Worm (Caenorhabditis elegans) whole organism, L4 larva: Measurements from ENCODE around the gene T04B2.8.

Source experiments
- F37D6.2 ChIP-seq: sonication (generic microtip); optimal IDR thresholded peaks from 2 replicates; lab custom pipeline; 2016; ENCODE audit warnings: mild to moderate bottlenecking, missing genetic modification characterization, missing compliant biosample characterization
- R02D3.7 ChIP-seq: fragments of 150-350 bp; sonication (generic microtip); optimal IDR thresholded peaks from 3 replicates; lab custom pipeline; 2014; ENCODE audit warnings: missing biosample characterization, missing genetic modification characterization
- T20F7.1 ChIP-seq: fragments of 200-800 bp; sonication (Bioruptor generic); optimal IDR thresholded peaks from 2 replicates; lab custom pipeline; 2018; ENCODE audit warnings: mild to moderate bottlenecking, missing genetic modification characterization, missing compliant biosample characterization
- Y105C5A.15 ChIP-seq: fragments of 200-800 bp; sonication (Bioruptor generic); IDR thresholded peaks from 2 replicates; pipeline ENCODE4 v1.3.6; 2022; ENCODE audit warnings: missing genetic modification characterization, missing compliant biosample characterization
- ZK337.2 ChIP-seq: fragments of 200-800 bp; sonication (Bioruptor generic); IDR thresholded peaks from 2 replicates; pipeline ENCODE4 v1.3.6; 2022; ENCODE audit warnings: missing genetic modification reagents, missing genetic modification characterization, missing compliant biosample characterization
- aha-1 ChIP-seq: fragments of 150-350 bp; peaks from one replicate; lab custom pipeline; 2014; ENCODE audit warnings: missing biosample characterization, missing genetic modification characterization
- aly-2 ChIP-seq: sonication (generic microtip); optimal IDR thresholded peaks from 2 replicates; lab custom pipeline; 2018; ENCODE audit warnings: missing biosample characterization, missing genetic modification characterization
- attf-4 ChIP-seq: sonication (generic microtip); optimal IDR thresholded peaks from 3 replicates; lab custom pipeline; 2017; ENCODE audit warnings: missing biosample characterization, missing genetic modification characterization
- ceh-28 ChIP-seq: fragments of 150-350 bp; optimal IDR thresholded peaks from 2 replicates; lab custom pipeline; 2014; ENCODE audit warnings: missing biosample characterization, missing genetic modification reagents, missing genetic modification characterization
- ces-1 ChIP-seq: fragments of 150-350 bp; sonication (generic microtip); optimal IDR thresholded peaks from 4 replicates; lab custom pipeline; 2014; ENCODE audit warnings: missing biosample characterization, missing genetic modification reagents, missing genetic modification characterization
- daf-16 ChIP-seq, 3 experiments: sonication (generic microtip); optimal IDR thresholded peaks; 2 replicates each; lab custom pipeline; 2016 to 2017; ENCODE audit warnings: missing genetic modification characterization in 3 of 3, missing genetic modification reagents in 3 of 3, mild to moderate bottlenecking in 2 of 3, missing compliant biosample characterization in 2 of 3, missing biosample characterization in 1 of 3, moderate library complexity in 1 of 3
- dmd-6 ChIP-seq: fragments of 200-800 bp; sonication (Bioruptor generic); IDR thresholded peaks from 2 replicates; pipeline ENCODE4 v1.3.6; 2022; ENCODE audit warnings: missing genetic modification reagents, missing genetic modification characterization, missing compliant biosample characterization
- dmd-8 ChIP-seq: fragments of 200-800 bp; sonication (Bioruptor generic); IDR thresholded peaks from 2 replicates; pipeline ENCODE4 v1.3.6; 2022; ENCODE audit warnings: missing genetic modification characterization, missing compliant biosample characterization
- dve-1 ChIP-seq: sonication (generic microtip); optimal IDR thresholded peaks from 2 replicates; lab custom pipeline; 2017; ENCODE audit warnings: antibody characterized with exemption, mild to moderate bottlenecking, missing genetic modification characterization, missing compliant biosample characterization; ENCODE audit not compliant: insufficient read depth
- egl-27 ChIP-seq: sonication (generic microtip); optimal IDR thresholded peaks from 3 replicates; lab custom pipeline; 2017; ENCODE audit warnings: missing biosample characterization, missing genetic modification reagents, missing genetic modification characterization
- gei-8 ChIP-seq: fragments of 200-800 bp; sonication (Bioruptor generic); optimal IDR thresholded peaks from 2 replicates; lab custom pipeline; 2018; ENCODE audit warnings: mild to moderate bottlenecking, missing genetic modification characterization, missing compliant biosample characterization
- hlh-11 ChIP-seq: fragments of 200-800 bp; sonication (Bioruptor generic); optimal IDR thresholded peaks from 2 replicates; lab custom pipeline; 2018; ENCODE audit warnings: mild to moderate bottlenecking, missing genetic modification characterization, missing compliant biosample characterization
- hlh-30 ChIP-seq: sonication (generic microtip); optimal IDR thresholded peaks from 2 replicates; lab custom pipeline; 2017; ENCODE audit warnings: antibody characterized with exemption, mild to moderate bottlenecking, missing genetic modification characterization, missing compliant biosample characterization; ENCODE audit not compliant: insufficient read depth
- lim-7 ChIP-seq: fragments of 200-800 bp; sonication (Bioruptor generic); IDR thresholded peaks from 2 replicates; pipeline ENCODE4 v1.3.6; 2022; ENCODE audit warnings: missing genetic modification characterization, missing compliant biosample characterization
- lin-1 ChIP-seq: fragments of 200-800 bp; sonication (Bioruptor generic); IDR thresholded peaks from 2 replicates; pipeline ENCODE4 v1.3.6; 2022; ENCODE audit warnings: missing genetic modification reagents, missing genetic modification characterization, missing compliant biosample characterization
- lin-38 ChIP-seq: fragments of 200-800 bp; sonication (Bioruptor generic); IDR thresholded peaks from 2 replicates; pipeline ENCODE4 v1.3.6; 2022; ENCODE audit warnings: missing genetic modification reagents, missing genetic modification characterization, missing compliant biosample characterization
- lsy-2 ChIP-seq, 2 experiments: fragments of 150-350 bp in 1 of 2; sonication (generic microtip) in 1 of 2; optimal IDR thresholded peaks; 2 replicates each; lab custom pipeline; 2014 to 2017; ENCODE audit warnings: missing biosample characterization in 2 of 2, missing genetic modification characterization in 2 of 2
- madf-5 ChIP-seq, 2 experiments: fragments of 200-800 bp; sonication (Bioruptor generic); IDR thresholded peaks; 2 replicates each; pipeline ENCODE4 v1.3.6; 2022; ENCODE audit warnings: missing compliant biosample characterization in 2 of 2, missing genetic modification characterization in 2 of 2
- mdl-1 ChIP-seq, 2 experiments: fragments of 150-350 bp in 1 of 2; sonication (generic microtip) in 1 of 2; optimal IDR thresholded peaks; 2 replicates each; lab custom pipeline; 2014 to 2017; ENCODE audit warnings: missing biosample characterization in 2 of 2, missing genetic modification characterization in 2 of 2
- mxl-2 ChIP-seq: fragments of 200-800 bp; sonication (Bioruptor generic); conservative IDR thresholded peaks from 2 replicates; pipeline ENCODE4 v1.3.6; 2022; ENCODE audit warnings: missing genetic modification reagents, missing genetic modification characterization, missing compliant biosample characterization
- nhr-102 ChIP-seq: sonication (generic microtip); optimal IDR thresholded peaks from 2 replicates; lab custom pipeline; 2016; ENCODE audit warnings: mild to moderate bottlenecking, missing genetic modification characterization, moderate library complexity, missing compliant biosample characterization
- nhr-25 ChIP-seq: sonication (generic microtip); optimal IDR thresholded peaks from 2 replicates; lab custom pipeline; 2017; ENCODE audit warnings: missing genetic modification characterization, mild to moderate bottlenecking, missing compliant biosample characterization, antibody characterized with exemption, moderate library complexity, borderline replicate concordance; ENCODE audit not compliant: insufficient read depth
- nhr-28 ChIP-seq: fragments of 150-350 bp; optimal IDR thresholded peaks from 2 replicates; lab custom pipeline; 2014; ENCODE audit warnings: missing biosample characterization, missing genetic modification characterization
- nhr-42 ChIP-seq: fragments of 200-800 bp; sonication (Bioruptor generic); IDR thresholded peaks from 2 replicates; pipeline ENCODE4 v1.3.6; 2022; ENCODE audit warnings: missing genetic modification characterization, missing compliant biosample characterization
- nhr-48 ChIP-seq: sonication (generic microtip); optimal IDR thresholded peaks from 2 replicates; lab custom pipeline; 2016; ENCODE audit warnings: mild to moderate bottlenecking, missing genetic modification characterization, missing compliant biosample characterization
- nhr-77 ChIP-seq: fragments of 150-350 bp; optimal IDR thresholded peaks from 2 replicates; lab custom pipeline; 2014; ENCODE audit warnings: missing biosample characterization, missing genetic modification characterization
- pha-4 ChIP-seq, 2 experiments: fragments of 150-350 bp in 1 of 2; fragments of 200-800 bp in 1 of 2; sonication (Bioruptor generic) in 1 of 2; IDR thresholded peaks in 1 of 2; optimal IDR thresholded peaks in 1 of 2; 2 replicates each; pipeline versions ENCODE4 v1.3.6 to Lab custom; 2014 to 2022; ENCODE audit warnings: missing genetic modification characterization in 2 of 2, missing genetic modification reagents in 2 of 2, missing biosample characterization in 1 of 2, missing compliant biosample characterization in 1 of 2
- php-3 ChIP-seq: fragments of 200-800 bp; sonication (Bioruptor generic); IDR thresholded peaks from 2 replicates; pipeline ENCODE4 v1.3.6; 2022; ENCODE audit warnings: missing genetic modification reagents, missing genetic modification characterization, missing compliant biosample characterization
- pqm-1 ChIP-seq: sonication (generic microtip); optimal IDR thresholded peaks from 2 replicates; lab custom pipeline; 2017; ENCODE audit warnings: missing biosample characterization, missing genetic modification characterization
- saeg-2 ChIP-seq: fragments of 200-800 bp; sonication (Bioruptor generic); IDR thresholded peaks from 2 replicates; pipeline ENCODE4 v1.3.6; 2022; ENCODE audit warnings: missing genetic modification reagents, missing genetic modification characterization, missing compliant biosample characterization
- skn-1 ChIP-seq: fragments of 150-350 bp; optimal IDR thresholded peaks from 2 replicates; lab custom pipeline; 2014; ENCODE audit warnings: missing biosample characterization, missing genetic modification characterization
- snpc-1.2 ChIP-seq: fragments of 200-800 bp; sonication (Bioruptor generic); IDR thresholded peaks from 2 replicates; pipeline ENCODE4 v1.3.6; 2022; ENCODE audit warnings: missing genetic modification reagents, missing genetic modification characterization, missing compliant biosample characterization
- tra-1 ChIP-seq: fragments of 200-800 bp; sonication (Bioruptor generic); IDR thresholded peaks from 2 replicates; pipeline ENCODE4 v1.3.6; 2022; ENCODE audit warnings: missing genetic modification reagents, missing genetic modification characterization, missing compliant biosample characterization
- unc-130 ChIP-seq: sonication (generic microtip); optimal IDR thresholded peaks from 2 replicates; lab custom pipeline; 2016; ENCODE audit warnings: missing genetic modification reagents, missing genetic modification characterization, missing compliant biosample characterization
- vab-7 ChIP-seq: fragments of 200-800 bp; sonication (Bioruptor generic); IDR thresholded peaks from 2 replicates; pipeline ENCODE4 v1.3.6; 2022; ENCODE audit warnings: missing genetic modification reagents, missing genetic modification characterization, missing compliant biosample characterization
- ztf-11 ChIP-seq: fragments of 150-350 bp; optimal IDR thresholded peaks from 2 replicates; lab custom pipeline; 2014; ENCODE audit warnings: missing biosample characterization, missing genetic modification characterization
- ztf-7 ChIP-seq: fragments of 150-350 bp; optimal IDR thresholded peaks from 2 replicates; lab custom pipeline; 2014; ENCODE audit warnings: missing biosample characterization, missing genetic modification characterization

Gene T04B2.8

ce11 chrIV:10059175-10059574 is 8.2 kb upstream of the T04B2.8 start:
- TF ChIP-seq php-3 (peak; percentile 65; the same call in 1 of the 2 replicates), hlh-30 (tag; lab: Kevin White, UChicago) (peak; percentile 44), madf-5 (GFP tag; IDR thresholded peaks at IDR 0.05; lab: Robert Waterston, UW) (no peak), hlh-11 (tag; lab: Kevin White, UChicago) (peak; percentile 80), egl-27 (no peak), ztf-11 (tag; lab: Kevin White, UChicago) (no peak), dve-1 (peak; percentile 93), nhr-42 (GFP tag; lab: Robert Waterston, UW) (no peak), ceh-28 (tag; lab: Kevin White, UChicago) (no peak), ZK337.2 (GFP tag; lab: Robert Waterston, UW) (no peak), vab-7 (GFP tag; lab: Robert Waterston, UW) (no peak), dmd-8 (GFP tag; lab: Robert Waterston, UW) (no peak), nhr-102 (tag; lab: Kevin White, UChicago) (peak; percentile 31), R02D3.7 (tag; lab: Kevin White, UChicago) (no peak), Y105C5A.15 (GFP tag; lab: Robert Waterston, UW) (no peak), mxl-2 (0 out of 2 replicates have a peak, but pooled peaks have one; percentile 22), saeg-2 (GFP tag; lab: Robert Waterston, UW) (0 out of 2 replicates have a peak, but pooled peaks have one; percentile 19), nhr-28 (tag; lab: Kevin White, UChicago) (peak; percentile 57), daf-16 (GFP tag; optimal IDR thresholded peaks at IDR 0.05; lab: Kevin White, UChicago) (peak in 1 of 2 experiments; percentile 38), daf-16 (tag; optimal IDR thresholded peaks at IDR 0.05; lab: Kevin White, UChicago) (peak; percentile 88), attf-4 (tag; lab: Kevin White, UChicago) (no peak), pha-4 (GFP tag; IDR thresholded peaks at IDR 0.05; lab: Robert Waterston, UW) (0 out of 2 replicates have a peak, but pooled peaks have one; percentile 16), pha-4 (tag; optimal IDR thresholded peaks at IDR 0.05; lab: Kevin White, UChicago) (no peak), nhr-77 (tag; lab: Kevin White, UChicago) (peak; percentile 41), nhr-48 (tag; lab: Kevin White, UChicago) (peak; percentile 43), snpc-1.2 (GFP tag; lab: Robert Waterston, UW) (no peak), lin-38 (peak; percentile 19; the same call in 1 of the 2 replicates), aly-2 (tag; lab: Kevin White, UChicago) (no peak), nhr-25 (tag; lab: Kevin White, UChicago) (no peak), aha-1 (tag; lab: Kevin White, UChicago) (peak; percentile 87), tra-1 (GFP tag; lab: Robert Waterston, UW) (peak; percentile 63; the same call in 1 of the 2 replicates), T20F7.1 (GFP tag; lab: Kevin White, UChicago) (peak; percentile 21), dmd-6 (GFP tag; lab: Robert Waterston, UW) (peak; percentile 90), ces-1 (GFP tag; lab: Kevin White, UChicago) (no peak), pqm-1 (tag; lab: Kevin White, UChicago) (peak; percentile 91), gei-8 (no peak), lim-7 (no peak), F37D6.2 (no peak), ztf-7 (tag; lab: Kevin White, UChicago) (no peak), unc-130 (no peak), mdl-1 (tag; optimal IDR thresholded peaks at IDR 0.05; lab: Kevin White, UChicago) (peak in 1 of 2 experiments; percentile 47), lsy-2 (tag; optimal IDR thresholded peaks at IDR 0.05; lab: Kevin White, UChicago) (peak in 1 of 2 experiments; percentile 1), skn-1 (tag; lab: Kevin White, UChicago) (no peak), lin-1 (0 out of 2 replicates have a peak, but pooled peaks have one; percentile 11)
- TF ChIP-seq, all 104 proteins: peak for 21
